Worm (Caenorhabditis elegans) whole organism, L2 larva: ENCODE measurements around the gene K10C2.6.

ENCODE experiments used
- Y55F3AM.14 ChIP-seq: fragments of 200-800 bp; sonication (Bioruptor generic); optimal IDR thresholded peaks from 2 replicates; lab custom pipeline; 2018; ENCODE audit warnings: mild to moderate bottlenecking, missing genetic modification characterization, missing compliant biosample characterization
- aly-2 ChIP-seq: fragments of 150-350 bp; optimal IDR thresholded peaks from 2 replicates; lab custom pipeline; 2014; ENCODE audit warnings: missing biosample characterization, missing genetic modification characterization
- ceh-16 ChIP-seq: fragments of 150-350 bp; optimal IDR thresholded peaks from 2 replicates; lab custom pipeline; 2014; ENCODE audit warnings: missing biosample characterization, missing genetic modification characterization
- dmd-4 ChIP-seq: sonication (generic microtip); optimal IDR thresholded peaks from 2 replicates; lab custom pipeline; 2017; ENCODE audit warnings: missing biosample characterization, missing genetic modification characterization
- elt-1 ChIP-seq: fragments of 150-350 bp; optimal IDR thresholded peaks from 2 replicates; lab custom pipeline; 2014; ENCODE audit warnings: missing biosample characterization, missing genetic modification characterization
- fos-1 ChIP-seq: fragments of 150-350 bp; optimal IDR thresholded peaks from 2 replicates; lab custom pipeline; 2014; ENCODE audit warnings: missing biosample characterization, missing genetic modification characterization
- gmeb-1 ChIP-seq: fragments of 150-350 bp; optimal IDR thresholded peaks from 2 replicates; lab custom pipeline; 2014; ENCODE audit warnings: missing biosample characterization, missing genetic modification characterization
- lin-13 ChIP-seq: fragments of 150-350 bp; optimal IDR thresholded peaks from 2 replicates; lab custom pipeline; 2014; ENCODE audit warnings: missing biosample characterization, missing genetic modification reagents, missing genetic modification characterization
- mab-5 ChIP-seq: fragments of 150-350 bp; optimal IDR thresholded peaks from 2 replicates; lab custom pipeline; 2014; ENCODE audit warnings: missing biosample characterization, missing genetic modification characterization
- nhr-129 ChIP-seq: fragments of 150-350 bp; optimal IDR thresholded peaks from 2 replicates; lab custom pipeline; 2014; ENCODE audit warnings: missing biosample characterization, missing genetic modification characterization
- nhr-23 ChIP-seq: fragments of 150-350 bp; optimal IDR thresholded peaks from 2 replicates; lab custom pipeline; 2014; ENCODE audit warnings: missing biosample characterization, missing genetic modification reagents, missing genetic modification characterization
- skn-1 ChIP-seq: sonication (generic microtip); optimal IDR thresholded peaks from 2 replicates; lab custom pipeline; 2017; ENCODE audit warnings: missing biosample characterization, missing genetic modification characterization
- sma-9 ChIP-seq, 2 experiments: fragments of 150-350 bp in 1 of 2; sonication (generic microtip) in 1 of 2; optimal IDR thresholded peaks; 2 replicates each; lab custom pipeline; 2014 to 2016; ENCODE audit warnings: missing genetic modification characterization in 2 of 2, mild to moderate bottlenecking in 1 of 2, missing biosample characterization in 1 of 2, missing compliant biosample characterization in 1 of 2, missing genetic modification reagents in 1 of 2, moderate library complexity in 1 of 2
- snpc-4 ChIP-seq: fragments of 150-350 bp; optimal IDR thresholded peaks from 2 replicates; lab custom pipeline; 2014; ENCODE audit warnings: missing biosample characterization, missing genetic modification characterization
- zag-1 ChIP-seq: fragments of 150-350 bp; optimal IDR thresholded peaks from 2 replicates; lab custom pipeline; 2014; ENCODE audit warnings: missing biosample characterization, missing genetic modification characterization
- ztf-11 ChIP-seq: sonication (generic microtip); optimal IDR thresholded peaks from 2 replicates; lab custom pipeline; 2017; ENCODE audit warnings: missing biosample characterization, missing genetic modification characterization
- ztf-4 ChIP-seq: fragments of 150-350 bp; optimal IDR thresholded peaks from 2 replicates; lab custom pipeline; 2014; ENCODE audit warnings: missing biosample characterization, missing genetic modification characterization

K10C2.6 gene

DNA sequence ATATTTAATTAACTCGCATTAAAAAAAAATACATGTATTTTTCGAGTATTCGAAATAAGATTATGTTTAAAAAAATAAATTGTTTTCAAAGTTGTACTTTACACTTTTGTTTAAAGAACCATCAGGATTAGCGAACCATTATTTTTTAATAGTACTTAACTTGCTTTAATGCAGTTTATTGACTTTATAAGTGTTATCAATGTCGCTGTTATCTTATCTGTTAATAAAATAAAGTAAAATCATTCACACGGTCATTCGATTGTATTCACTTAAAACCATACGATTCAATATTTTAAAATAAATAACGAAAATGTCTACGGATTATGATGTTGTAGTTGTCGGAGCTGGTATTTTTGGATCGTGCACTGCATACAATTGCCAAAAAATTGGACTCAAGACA lies 25.3 kb downstream of the K10C2.6 start, which contains the start of gene C15B12.1:
TSS of gene C15B12.1 (plus strand) at position 271 of the 400 bp plus-strand sequence.
- TF ChIP-seq ztf-4: no peak
- TF ChIP-seq nhr-129: no peak
- peak; percentile 17 for TF ChIP-seq fos-1 (tag; lab: Kevin White, UChicago)
- TF ChIP-seq aly-2 (tag; lab: Kevin White, UChicago): no peak
- TF ChIP-seq dmd-4 (tag; lab: Kevin White, UChicago): no peak
- TF ChIP-seq skn-1 (tag; lab: Kevin White, UChicago): no peak
- TF ChIP-seq Y55F3AM.14 (GFP tag; lab: Kevin White, UChicago): no peak
- TF ChIP-seq snpc-4 (tag; lab: Kevin White, UChicago): no peak

DNA sequence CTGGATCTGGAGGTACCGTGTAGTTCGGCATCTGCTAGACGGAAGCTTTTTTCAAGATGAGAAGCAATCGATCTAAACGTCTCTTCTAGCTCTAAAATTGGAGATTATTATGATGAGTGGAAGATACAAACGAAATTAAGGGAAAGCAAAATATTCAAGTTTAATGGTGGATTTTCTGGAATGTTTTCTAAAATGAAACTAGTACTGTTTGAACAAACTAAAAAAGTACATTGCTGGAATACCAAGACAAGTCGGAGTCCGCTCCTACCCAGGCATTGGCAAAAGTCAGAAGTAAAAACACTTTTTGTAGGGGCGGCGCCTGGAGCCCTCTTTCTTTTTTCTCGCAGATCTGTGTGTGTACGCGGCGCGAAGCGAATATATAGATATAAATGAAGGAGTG lies 33.5 kb downstream of the K10C2.6 start, which contains the start of gene gar-1:
TSS of gene gar-1 (minus strand) at position 101 of the 400 bp plus-strand sequence.
- TF ChIP-seq aly-2 (tag; lab: Kevin White, UChicago): no peak
- no peak for TF ChIP-seq snpc-4 (tag; lab: Kevin White, UChicago)
- TF ChIP-seq ceh-16 (tag; lab: Kevin White, UChicago): no peak
- no peak for TF ChIP-seq gmeb-1 (tag; lab: Kevin White, UChicago)
- TF ChIP-seq nhr-23 (tag; lab: Kevin White, UChicago): no peak
- TF ChIP-seq elt-1: no peak
- no peak for TF ChIP-seq skn-1 (tag; lab: Kevin White, UChicago)
- TF ChIP-seq ztf-11 (tag; lab: Kevin White, UChicago): no peak
- TF ChIP-seq zag-1 (tag; lab: Kevin White, UChicago): no peak

ce11 chrX:6499736-6500135 lies 48.5 kb downstream of the K10C2.6 start, which contains the start of gene actl-1:
TSS of gene actl-1 (minus strand) at chrX:6499836.
- TF ChIP-seq skn-1 (tag; lab: Kevin White, UChicago) (no peak), lin-13 (no peak), sma-9 (GFP tag; optimal IDR thresholded peaks at IDR 0.05; lab: Kevin White, UChicago) (no peak), sma-9 (tag; optimal IDR thresholded peaks at IDR 0.05; lab: Kevin White, UChicago) (no peak), mab-5 (no peak), nhr-23 (tag; lab: Kevin White, UChicago) (no peak)
